Fruit fly (Drosophila melanogaster) whole organism, prepupa: Measurements from ENCODE around the gene mwh.

Experiments used
- Blimp-1 ChIP-seq: fragments of 200-800 bp; sonication (Bioruptor generic); optimal IDR thresholded peaks from 3 replicates; lab custom pipeline; 2017; ENCODE audit warnings: missing biosample characterization, missing genetic modification characterization, mild to moderate bottlenecking, moderate library complexity, missing genetic modification reagents
- CG10631 ChIP-seq: fragments of 200-800 bp; sonication (Bioruptor generic); optimal IDR thresholded peaks from 2 replicates; lab custom pipeline; 2016; ENCODE audit warnings: missing biosample characterization, missing genetic modification characterization
- CG10669 ChIP-seq: fragments of 200-800 bp; sonication (Bioruptor generic); optimal IDR thresholded peaks from 3 replicates; lab custom pipeline; 2018; ENCODE audit warnings: missing biosample characterization, mild to moderate bottlenecking, missing genetic modification characterization, moderate library complexity
- CG11294 ChIP-seq: fragments of 200-800 bp; sonication (Bioruptor generic); IDR thresholded peaks from 2 replicates; pipeline ENCODE4 v1.3.6; 2022; ENCODE audit warnings: missing biosample characterization, missing genetic modification characterization
- CG11762 ChIP-seq: fragments of 200-800 bp; sonication (Bioruptor generic); optimal IDR thresholded peaks from 3 replicates; lab custom pipeline; 2016; ENCODE audit warnings: missing biosample characterization, missing genetic modification characterization; ENCODE audit not compliant: insufficient read depth
- CG11902 ChIP-seq: fragments of 200-800 bp; sonication (Bioruptor generic); optimal IDR thresholded peaks from 3 replicates; lab custom pipeline; 2016; ENCODE audit warnings: missing biosample characterization, missing genetic modification characterization
- CG15336 ChIP-seq: fragments of 200-800 bp; sonication (Bioruptor generic); IDR thresholded peaks from 2 replicates; pipeline ENCODE4 v1.3.6; 2022; ENCODE audit warnings: missing biosample characterization, missing genetic modification characterization
- CG1621 ChIP-seq: fragments of 200-800 bp; sonication (Bioruptor generic); optimal IDR thresholded peaks from 3 replicates; lab custom pipeline; 2018; ENCODE audit warnings: missing biosample characterization, mild to moderate bottlenecking, missing genetic modification characterization
- CG3032 ChIP-seq: fragments of 200-800 bp; optimal IDR thresholded peaks from 2 replicates; lab custom pipeline; 2019; ENCODE audit warnings: missing biosample characterization, mild to moderate bottlenecking, missing genetic modification characterization, moderate library complexity
- CG31627 ChIP-seq: fragments of 200-800 bp; sonication (Bioruptor generic); optimal IDR thresholded peaks from 3 replicates; lab custom pipeline; 2016; ENCODE audit warnings: missing biosample characterization, missing genetic modification characterization
- CG32006 ChIP-seq: fragments of 200-800 bp; sonication (Bioruptor generic); optimal IDR thresholded peaks from 3 replicates; lab custom pipeline; 2017; ENCODE audit warnings: missing biosample characterization, mild to moderate bottlenecking, missing genetic modification characterization
- CG34406 ChIP-seq: fragments of 200-800 bp; sonication (Bioruptor generic); optimal IDR thresholded peaks from 3 replicates; lab custom pipeline; 2016; ENCODE audit warnings: missing biosample characterization, missing genetic modification characterization
- CG3919 ChIP-seq: fragments of 200-800 bp; sonication (Bioruptor generic); optimal IDR thresholded peaks from 3 replicates; lab custom pipeline; 2016; ENCODE audit warnings: missing biosample characterization, missing genetic modification characterization
- CG6276 ChIP-seq: fragments of 200-800 bp; sonication (Bioruptor generic); optimal IDR thresholded peaks from 2 replicates; lab custom pipeline; 2017; ENCODE audit warnings: missing biosample characterization, mild to moderate bottlenecking, missing genetic modification characterization
- CG6792 ChIP-seq: fragments of 200-800 bp; sonication (Bioruptor generic); optimal IDR thresholded peaks from 3 replicates; lab custom pipeline; 2016; ENCODE audit warnings: missing biosample characterization, missing genetic modification characterization
- CG6808 ChIP-seq: fragments of 200-800 bp; sonication (Bioruptor generic); optimal IDR thresholded peaks from 3 replicates; lab custom pipeline; 2017; ENCODE audit warnings: missing biosample characterization, missing genetic modification characterization, mild to moderate bottlenecking, moderate library complexity, missing genetic modification reagents
- CG6854 ChIP-seq: fragments of 200-800 bp; sonication (Bioruptor generic); optimal IDR thresholded peaks from 2 replicates; lab custom pipeline; 2017; ENCODE audit warnings: missing biosample characterization, mild to moderate bottlenecking, missing genetic modification characterization
- CG7368 ChIP-seq: fragments of 200-800 bp; sonication (Bioruptor generic); optimal IDR thresholded peaks from 3 replicates; lab custom pipeline; 2016; ENCODE audit warnings: missing biosample characterization, missing genetic modification characterization
- CG8119 ChIP-seq: fragments of 200-800 bp; sonication (Bioruptor generic); IDR thresholded peaks from 3 replicates; pipeline ENCODE4 v1.3.6; 2022; ENCODE audit warnings: missing biosample characterization, missing genetic modification characterization
- CG8632 ChIP-seq: fragments of 200-800 bp; sonication (Bioruptor generic); optimal IDR thresholded peaks from 3 replicates; lab custom pipeline; 2016; ENCODE audit warnings: missing biosample characterization, missing genetic modification characterization
- Eip75B ChIP-seq: fragments of 200-800 bp; sonication (Bioruptor generic); optimal IDR thresholded peaks from 3 replicates; lab custom pipeline; 2016; ENCODE audit warnings: missing biosample characterization, missing genetic modification characterization
- Eip78C ChIP-seq: fragments of 200-800 bp; sonication (Bioruptor generic); peaks from one replicate; lab custom pipeline; 2016; ENCODE audit warnings: missing biosample characterization, missing genetic modification characterization
- Ets21C ChIP-seq: fragments of 200-800 bp; sonication (Bioruptor generic); optimal IDR thresholded peaks from 3 replicates; lab custom pipeline; 2016; ENCODE audit warnings: missing biosample characterization, missing genetic modification characterization
- Ets96B ChIP-seq: fragments of 200-800 bp; optimal IDR thresholded peaks from 2 replicates; lab custom pipeline; 2019; ENCODE audit warnings: missing biosample characterization, mild to moderate bottlenecking, missing genetic modification characterization, moderate library complexity
- Hr38 ChIP-seq: sonication (Bioruptor generic); optimal IDR thresholded peaks from 2 replicates; lab custom pipeline; 2016; ENCODE audit warnings: missing biosample characterization, missing genetic modification characterization
- Hr39 ChIP-seq: fragments of 200-800 bp; sonication (Bioruptor generic); optimal IDR thresholded peaks from 2 replicates; lab custom pipeline; 2016; ENCODE audit warnings: missing biosample characterization, missing genetic modification characterization
- Hr4 ChIP-seq: fragments of 200-800 bp; sonication (Bioruptor generic); optimal IDR thresholded peaks from 3 replicates; lab custom pipeline; 2016; ENCODE audit warnings: missing biosample characterization, missing genetic modification characterization
- Lpt ChIP-seq: fragments of 200-800 bp; sonication (Bioruptor generic); optimal IDR thresholded peaks from 3 replicates; lab custom pipeline; 2016; ENCODE audit warnings: missing biosample characterization, missing genetic modification characterization
- Met ChIP-seq: fragments of 200-800 bp; sonication (Bioruptor generic); optimal IDR thresholded peaks from 3 replicates; lab custom pipeline; 2016; ENCODE audit warnings: missing biosample characterization, missing genetic modification characterization
- OdsH ChIP-seq: fragments of 200-800 bp; sonication (Bioruptor generic); optimal IDR thresholded peaks from 3 replicates; lab custom pipeline; 2016; ENCODE audit warnings: missing biosample characterization, missing genetic modification characterization
- Smox ChIP-seq: fragments of 200-800 bp; sonication (Bioruptor generic); optimal IDR thresholded peaks from 3 replicates; lab custom pipeline; 2016; ENCODE audit warnings: missing biosample characterization, missing genetic modification characterization
- Sox102F ChIP-seq: fragments of 200-800 bp; sonication (Bioruptor generic); optimal IDR thresholded peaks from 2 replicates; lab custom pipeline; 2016; ENCODE audit warnings: missing biosample characterization, mild to moderate bottlenecking, missing genetic modification characterization
- Sox14 ChIP-seq: fragments of 200-800 bp; sonication (Bioruptor generic); optimal IDR thresholded peaks from 3 replicates; lab custom pipeline; 2016; ENCODE audit warnings: missing biosample characterization, missing genetic modification characterization
- Sox15 ChIP-seq: fragments of 200-800 bp; sonication (Bioruptor generic); optimal IDR thresholded peaks from 3 replicates; lab custom pipeline; 2016; ENCODE audit warnings: missing biosample characterization, missing genetic modification characterization
- acj6 ChIP-seq: fragments of 200-800 bp; sonication (Bioruptor generic); optimal IDR thresholded peaks from 3 replicates; lab custom pipeline; 2016; ENCODE audit warnings: missing biosample characterization, missing genetic modification characterization
- cyc ChIP-seq: fragments of 200-800 bp; sonication (Bioruptor generic); optimal IDR thresholded peaks from 3 replicates; lab custom pipeline; 2016; ENCODE audit warnings: missing biosample characterization, missing genetic modification characterization
- dac ChIP-seq: fragments of 200-800 bp; sonication (Bioruptor generic); optimal IDR thresholded peaks from 2 replicates; lab custom pipeline; 2017; ENCODE audit warnings: missing biosample characterization, mild to moderate bottlenecking, missing genetic modification characterization
- dsx ChIP-seq: fragments of 200-800 bp; optimal IDR thresholded peaks from 3 replicates; lab custom pipeline; 2019; ENCODE audit warnings: missing biosample characterization, mild to moderate bottlenecking, missing genetic modification characterization, moderate library complexity; ENCODE audit not compliant: poor library complexity, severe bottlenecking
- eg ChIP-seq: fragments of 200-800 bp; sonication (Bioruptor generic); IDR thresholded peaks from 3 replicates; pipeline ENCODE4 v1.3.6; 2022; ENCODE audit warnings: missing biosample characterization, missing genetic modification characterization
- fd59A ChIP-seq: fragments of 200-800 bp; sonication (Bioruptor generic); optimal IDR thresholded peaks from 2 replicates; lab custom pipeline; 2017; ENCODE audit warnings: missing biosample characterization, mild to moderate bottlenecking, missing genetic modification characterization, missing genetic modification reagents
- fd85E ChIP-seq: fragments of 200-800 bp; sonication (Bioruptor generic); optimal IDR thresholded peaks from 3 replicates; lab custom pipeline; 2016; ENCODE audit warnings: missing biosample characterization, missing genetic modification characterization
- fkh ChIP-seq: fragments of 200-800 bp; sonication (Bioruptor generic); optimal IDR thresholded peaks from 3 replicates; lab custom pipeline; 2017; ENCODE audit warnings: missing biosample characterization, mild to moderate bottlenecking, missing genetic modification characterization, moderate library complexity
- lz ChIP-seq: fragments of 200-800 bp; sonication (Bioruptor generic); optimal IDR thresholded peaks from 3 replicates; lab custom pipeline; 2016; ENCODE audit warnings: missing biosample characterization, missing genetic modification characterization
- net ChIP-seq: fragments of 200-800 bp; sonication (Bioruptor generic); optimal IDR thresholded peaks from 3 replicates; lab custom pipeline; 2016; ENCODE audit warnings: missing biosample characterization, missing genetic modification characterization
- pdm3 ChIP-seq: fragments of 200-800 bp; sonication (Bioruptor generic); optimal IDR thresholded peaks from 3 replicates; lab custom pipeline; 2016; ENCODE audit warnings: missing biosample characterization, missing genetic modification characterization
- salr ChIP-seq, 2 experiments: fragments of 200-800 bp; sonication (Bioruptor generic); optimal IDR thresholded peaks; 3 replicates each; lab custom pipeline; 2016 to 2018; ENCODE audit warnings: missing biosample characterization in 2 of 2, missing genetic modification characterization in 2 of 2, mild to moderate bottlenecking in 1 of 2
- spab ChIP-seq: fragments of 200-800 bp; sonication (Bioruptor generic); optimal IDR thresholded peaks from 2 replicates; lab custom pipeline; 2017; ENCODE audit warnings: missing biosample characterization, mild to moderate bottlenecking, missing genetic modification characterization, missing genetic modification reagents
- ss ChIP-seq, 2 experiments: fragments of 200-800 bp; sonication (Bioruptor generic); optimal IDR thresholded peaks; 2 replicates in 1 of 2; 3 replicates in 1 of 2; lab custom pipeline; 2017 to 2018; ENCODE audit warnings: mild to moderate bottlenecking in 2 of 2, missing biosample characterization in 2 of 2, missing genetic modification characterization in 2 of 2, moderate library complexity in 1 of 2
- svp ChIP-seq: fragments of 200-800 bp; sonication (Bioruptor generic); peaks from one replicate; lab custom pipeline; 2016; ENCODE audit warnings: missing biosample characterization, missing genetic modification characterization
- vri ChIP-seq: fragments of 200-800 bp; sonication (Bioruptor generic); optimal IDR thresholded peaks from 3 replicates; lab custom pipeline; 2016; ENCODE audit warnings: missing biosample characterization, mild to moderate bottlenecking, missing genetic modification characterization

mwh gene

DNA sequence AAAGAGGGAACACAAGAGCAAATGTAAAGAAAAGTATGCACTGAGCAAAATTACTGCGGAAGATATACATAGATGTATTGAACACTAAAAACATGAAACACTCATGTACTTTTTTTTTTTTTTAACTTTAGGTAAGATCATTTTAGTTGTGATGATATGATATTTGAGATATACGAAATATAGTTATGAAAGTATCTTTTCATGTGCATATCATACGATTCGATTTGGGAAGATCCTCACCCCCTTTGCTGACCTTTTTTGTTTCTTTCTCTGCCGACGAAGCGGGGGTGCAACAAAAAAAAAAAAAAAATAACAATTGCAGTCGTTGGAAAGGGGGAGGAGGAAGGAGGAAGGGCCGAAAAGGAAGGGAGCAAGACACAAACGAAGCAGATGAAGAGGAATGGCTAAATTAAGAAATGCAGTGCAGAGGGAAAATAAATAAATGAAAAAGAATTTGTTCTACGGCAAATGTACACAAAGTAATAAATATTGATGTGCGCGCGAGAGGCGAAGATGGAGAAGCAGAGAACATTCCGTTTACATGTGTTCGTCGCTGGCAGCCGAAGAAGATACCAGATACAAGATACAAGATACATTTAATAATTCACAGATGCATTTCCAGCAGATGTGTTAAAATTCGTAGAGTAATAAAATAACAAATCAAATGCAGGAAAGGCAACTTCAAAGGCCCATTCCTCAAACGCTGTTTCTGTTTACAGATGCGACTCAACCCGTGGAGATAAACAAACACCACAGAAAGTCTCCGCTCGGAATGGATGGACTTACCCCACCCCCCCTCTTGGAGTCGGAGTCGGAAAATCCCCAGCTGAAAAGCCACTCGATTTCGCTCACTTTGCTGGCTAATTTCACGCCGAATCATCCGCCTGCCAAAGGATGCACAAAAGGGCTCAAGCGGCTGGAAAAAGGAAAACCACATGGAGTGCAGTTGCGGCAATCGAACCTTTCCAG is 33.4 kb upstream of the mwh start:
- TF ChIP-seq CG8119 (GFP tag; lab: Robert Waterston, UW), result 0 out of 3 replicates have a peak, but pooled peaks have one; percentile 14
- TF ChIP-seq Ets96B (tag; lab: Kevin White, UChicago), result peak; percentile 50
- TF ChIP-seq fkh (GFP tag; lab: Kevin White, UChicago), result peak; percentile 70
- TF ChIP-seq fd59A, result peak; percentile 22
- no peak for TF ChIP-seq CG11294 (GFP tag; lab: Robert Waterston, UW)
- TF ChIP-seq dac (GFP tag; lab: Kevin White, UChicago), result no peak
- peak; percentile 15 for TF ChIP-seq CG6808 (GFP tag; lab: Kevin White, UChicago)
- no peak for TF ChIP-seq CG1621
- no peak for TF ChIP-seq salr (GFP tag; optimal IDR thresholded peaks at IDR 0.05; lab: Kevin White, UChicago)
- no peak for TF ChIP-seq Blimp-1 (GFP tag; lab: Kevin White, UChicago)
- TF ChIP-seq CG10631, result peak; percentile 45
- peak; percentile 39 for TF ChIP-seq acj6 (GFP tag; lab: Kevin White, UChicago)
- TF ChIP-seq eg (GFP tag; lab: Robert Waterston, UW), result 0 out of 3 replicates have a peak, but pooled peaks have one; percentile 13
- peak; percentile 75 for TF ChIP-seq dsx (GFP tag; lab: Kevin White, UChicago)
- no peak for TF ChIP-seq CG6276 (GFP tag; lab: Kevin White, UChicago)
- TF ChIP-seq OdsH (GFP tag; lab: Kevin White, UChicago), result peak; percentile 27
- TF ChIP-seq Ets21C (GFP tag; lab: Kevin White, UChicago), result no peak
- TF ChIP-seq vri (GFP tag; lab: Kevin White, UChicago), result no peak
- peak; percentile 71 for TF ChIP-seq Eip75B (GFP tag; lab: Kevin White, UChicago)
- TF ChIP-seq svp (GFP tag; lab: Kevin White, UChicago), result peak; percentile 60
- no peak for TF ChIP-seq Hr38 (GFP tag; lab: Kevin White, UChicago)
- no peak for TF ChIP-seq CG11762
- peak; percentile 15 for TF ChIP-seq CG8632
- no peak for TF ChIP-seq Lpt
- TF ChIP-seq Smox (GFP tag; lab: Kevin White, UChicago), result no peak
- TF ChIP-seq Met (GFP tag; lab: Kevin White, UChicago), result peak; percentile 47
- peak; percentile 27 for TF ChIP-seq spab
- peak; percentile 12 for TF ChIP-seq Sox14 (GFP tag; lab: Kevin White, UChicago)
- peak; percentile 31 for TF ChIP-seq CG3919 (GFP tag; lab: Kevin White, UChicago)
- TF ChIP-seq CG31627 (GFP tag; lab: Kevin White, UChicago), result peak; percentile 43
- peak; percentile 11 for TF ChIP-seq CG7368 (GFP tag; lab: Kevin White, UChicago)
- TF ChIP-seq CG32006 (GFP tag; lab: Kevin White, UChicago), result no peak
- peak; percentile 3 for TF ChIP-seq CG11902
- no peak for TF ChIP-seq Sox15 (GFP tag; lab: Kevin White, UChicago)
- TF ChIP-seq Sox102F (GFP tag; lab: Kevin White, UChicago), result peak; percentile 23
- peak; percentile 36 for TF ChIP-seq pdm3
- peak; percentile 43 for TF ChIP-seq CG10669 (GFP tag; lab: Kevin White, UChicago)
- TF ChIP-seq lz, result peak; percentile 25
- TF ChIP-seq cyc (GFP tag; lab: Kevin White, UChicago), result peak; percentile 34
- no peak for TF ChIP-seq CG6854 (GFP tag; lab: Kevin White, UChicago)
- no peak for TF ChIP-seq Hr4 (GFP tag; lab: Kevin White, UChicago)
- TF ChIP-seq CG15336 (GFP tag; lab: Robert Waterston, UW), result no peak
- peak; percentile 13 for TF ChIP-seq net (GFP tag; lab: Kevin White, UChicago)
- TF ChIP-seq Hr39 (GFP tag; lab: Kevin White, UChicago), result peak; percentile 43
- TF ChIP-seq CG34406 (GFP tag; lab: Kevin White, UChicago), result peak; percentile 23
- TF ChIP-seq fd85E (GFP tag; lab: Kevin White, UChicago), result no peak
- TF ChIP-seq CG3032 (tag; lab: Kevin White, UChicago), result peak; percentile 35
- TF ChIP-seq ss (GFP tag; optimal IDR thresholded peaks at IDR 0.05; lab: Kevin White, UChicago), result peak; percentile 18 to 31
- peak; percentile 86 for TF ChIP-seq Eip78C (GFP tag; lab: Kevin White, UChicago)
- TF ChIP-seq CG6792 (GFP tag; lab: Kevin White, UChicago), result peak; percentile 8
